Worm (Caenorhabditis elegans) whole organism, L4 larva: Measurements from ENCODE around the gene C18D11.7.
A peak's percentile ranks its signal among the peaks of the same experiment; 100 is the strongest.

Source experiments
- F49E8.2 ChIP-seq: sonication (generic microtip); optimal IDR thresholded peaks from 2 replicates; lab custom pipeline; 2016; ENCODE audit warnings: missing compliant biosample characterization, mild to moderate bottlenecking, missing genetic modification characterization, borderline replicate concordance
- Y48G9A.11 ChIP-seq: fragments of 200-800 bp; sonication (Bioruptor generic); IDR thresholded peaks from 2 replicates; pipeline ENCODE4 v1.3.6; 2022; ENCODE audit warnings: missing genetic modification reagents, missing genetic modification characterization, missing compliant biosample characterization
- ZK546.5 ChIP-seq, 2 experiments: sonication (generic microtip); optimal IDR thresholded peaks; 2 replicates each; lab custom pipeline; 2017; ENCODE audit warnings: missing biosample characterization in 2 of 2, missing genetic modification characterization in 2 of 2
- aha-1 ChIP-seq: fragments of 150-350 bp; peaks from one replicate; lab custom pipeline; 2014; ENCODE audit warnings: missing biosample characterization, missing genetic modification characterization
- attf-4 ChIP-seq: sonication (generic microtip); optimal IDR thresholded peaks from 3 replicates; lab custom pipeline; 2017; ENCODE audit warnings: missing biosample characterization, missing genetic modification characterization
- ceh-44 ChIP-seq: fragments of 200-800 bp; sonication (Bioruptor generic); IDR thresholded peaks from 2 replicates; pipeline ENCODE4 v1.3.6; 2022; ENCODE audit warnings: missing genetic modification reagents, missing genetic modification characterization, missing compliant biosample characterization
- daf-16 ChIP-seq, 3 experiments: sonication (generic microtip); optimal IDR thresholded peaks; 2 replicates each; lab custom pipeline; 2016 to 2017; ENCODE audit warnings: missing genetic modification characterization in 3 of 3, missing genetic modification reagents in 3 of 3, mild to moderate bottlenecking in 2 of 3, missing compliant biosample characterization in 2 of 3, missing biosample characterization in 1 of 3, moderate library complexity in 1 of 3
- daf-19 ChIP-seq: fragments of 200-800 bp; sonication (Bioruptor generic); conservative IDR thresholded peaks from 2 replicates; pipeline ENCODE4 v1.3.6; 2022; ENCODE audit warnings: missing genetic modification characterization, missing compliant biosample characterization
- dmd-6 ChIP-seq: fragments of 200-800 bp; sonication (Bioruptor generic); IDR thresholded peaks from 2 replicates; pipeline ENCODE4 v1.3.6; 2022; ENCODE audit warnings: missing genetic modification reagents, missing genetic modification characterization, missing compliant biosample characterization
- dve-1 ChIP-seq: sonication (generic microtip); optimal IDR thresholded peaks from 2 replicates; lab custom pipeline; 2017; ENCODE audit warnings: antibody characterized with exemption, mild to moderate bottlenecking, missing genetic modification characterization, missing compliant biosample characterization; ENCODE audit not compliant: insufficient read depth
- egl-43 ChIP-seq: fragments of 200-800 bp; sonication (Bioruptor generic); IDR thresholded peaks from 2 replicates; pipeline ENCODE4 v1.3.6; 2022; ENCODE audit warnings: missing genetic modification reagents, missing genetic modification characterization, missing compliant biosample characterization
- hif-1 ChIP-seq, 2 experiments: sonication (generic microtip); optimal IDR thresholded peaks; 2 replicates each; lab custom pipeline; 2016 to 2017; ENCODE audit warnings: missing compliant biosample characterization in 2 of 2, missing genetic modification characterization in 2 of 2, missing genetic modification reagents in 2 of 2, missing genotype in 2 of 2, mild to moderate bottlenecking in 1 of 2
- hlh-11 ChIP-seq: fragments of 200-800 bp; sonication (Bioruptor generic); optimal IDR thresholded peaks from 2 replicates; lab custom pipeline; 2018; ENCODE audit warnings: mild to moderate bottlenecking, missing genetic modification characterization, missing compliant biosample characterization
- hlh-30 ChIP-seq: sonication (generic microtip); optimal IDR thresholded peaks from 2 replicates; lab custom pipeline; 2017; ENCODE audit warnings: antibody characterized with exemption, mild to moderate bottlenecking, missing genetic modification characterization, missing compliant biosample characterization; ENCODE audit not compliant: insufficient read depth
- jun-1 ChIP-seq: fragments of 150-350 bp; optimal IDR thresholded peaks from 2 replicates; lab custom pipeline; 2014; ENCODE audit warnings: missing biosample characterization, missing genetic modification reagents, missing genetic modification characterization
- lim-7 ChIP-seq: fragments of 200-800 bp; sonication (Bioruptor generic); IDR thresholded peaks from 2 replicates; pipeline ENCODE4 v1.3.6; 2022; ENCODE audit warnings: missing genetic modification characterization, missing compliant biosample characterization
- lin-15B ChIP-seq: fragments of 150-350 bp; sonication (generic microtip); optimal IDR thresholded peaks from 3 replicates; lab custom pipeline; 2014; ENCODE audit warnings: missing biosample characterization, missing genetic modification characterization
- lin-29 ChIP-seq: fragments of 200-800 bp; sonication (Bioruptor generic); IDR thresholded peaks from 2 replicates; pipeline ENCODE4 v1.3.6; 2022; ENCODE audit warnings: missing genetic modification reagents, missing genetic modification characterization, missing compliant biosample characterization
- lin-38 ChIP-seq: fragments of 200-800 bp; sonication (Bioruptor generic); IDR thresholded peaks from 2 replicates; pipeline ENCODE4 v1.3.6; 2022; ENCODE audit warnings: missing genetic modification reagents, missing genetic modification characterization, missing compliant biosample characterization
- lsy-2 ChIP-seq, 2 experiments: fragments of 150-350 bp in 1 of 2; sonication (generic microtip) in 1 of 2; optimal IDR thresholded peaks; 2 replicates each; lab custom pipeline; 2014 to 2017; ENCODE audit warnings: missing biosample characterization in 2 of 2, missing genetic modification characterization in 2 of 2
- mdl-1 ChIP-seq, 2 experiments: fragments of 150-350 bp in 1 of 2; sonication (generic microtip) in 1 of 2; optimal IDR thresholded peaks; 2 replicates each; lab custom pipeline; 2014 to 2017; ENCODE audit warnings: missing biosample characterization in 2 of 2, missing genetic modification characterization in 2 of 2
- mxl-2 ChIP-seq: fragments of 200-800 bp; sonication (Bioruptor generic); conservative IDR thresholded peaks from 2 replicates; pipeline ENCODE4 v1.3.6; 2022; ENCODE audit warnings: missing genetic modification reagents, missing genetic modification characterization, missing compliant biosample characterization
- mxl-3 ChIP-seq: fragments of 200-800 bp; sonication (Bioruptor generic); optimal IDR thresholded peaks from 2 replicates; lab custom pipeline; 2018; ENCODE audit warnings: mild to moderate bottlenecking, missing genetic modification characterization, missing compliant biosample characterization
- nhr-10 ChIP-seq: fragments of 150-350 bp; optimal IDR thresholded peaks from 2 replicates; lab custom pipeline; 2014; ENCODE audit warnings: missing biosample characterization, missing genetic modification characterization
- nhr-102 ChIP-seq: sonication (generic microtip); optimal IDR thresholded peaks from 2 replicates; lab custom pipeline; 2016; ENCODE audit warnings: mild to moderate bottlenecking, missing genetic modification characterization, moderate library complexity, missing compliant biosample characterization
- nhr-28 ChIP-seq: fragments of 150-350 bp; optimal IDR thresholded peaks from 2 replicates; lab custom pipeline; 2014; ENCODE audit warnings: missing biosample characterization, missing genetic modification characterization
- nhr-77 ChIP-seq: fragments of 150-350 bp; optimal IDR thresholded peaks from 2 replicates; lab custom pipeline; 2014; ENCODE audit warnings: missing biosample characterization, missing genetic modification characterization
- php-3 ChIP-seq: fragments of 200-800 bp; sonication (Bioruptor generic); IDR thresholded peaks from 2 replicates; pipeline ENCODE4 v1.3.6; 2022; ENCODE audit warnings: missing genetic modification reagents, missing genetic modification characterization, missing compliant biosample characterization
- pqm-1 ChIP-seq: sonication (generic microtip); optimal IDR thresholded peaks from 2 replicates; lab custom pipeline; 2017; ENCODE audit warnings: missing biosample characterization, missing genetic modification characterization
- rbr-2 ChIP-seq: sonication (generic microtip); optimal IDR thresholded peaks from 2 replicates; lab custom pipeline; 2016; ENCODE audit warnings: missing genotype, missing genetic modification characterization, missing compliant biosample characterization
- saeg-2 ChIP-seq: fragments of 200-800 bp; sonication (Bioruptor generic); IDR thresholded peaks from 2 replicates; pipeline ENCODE4 v1.3.6; 2022; ENCODE audit warnings: missing genetic modification reagents, missing genetic modification characterization, missing compliant biosample characterization
- set-16 ChIP-seq: fragments of 200-800 bp; sonication (Bioruptor generic); IDR thresholded peaks from 2 replicates; pipeline ENCODE4 v1.3.6; 2022; ENCODE audit warnings: missing genetic modification reagents, missing genetic modification characterization, missing compliant biosample characterization
- unc-62 ChIP-seq, 3 experiments: fragments of 150-350 bp in 1 of 3; sonication (generic microtip); optimal IDR thresholded peaks in 2 of 3; peaks in 1 of 3; 1 replicate in 1 of 3; 2 replicates in 2 of 3; lab custom pipeline; 2014 to 2017; ENCODE audit warnings: missing biosample characterization in 3 of 3, missing genetic modification characterization in 3 of 3, missing genetic modification reagents in 3 of 3, missing genotype in 1 of 3
- ztf-11 ChIP-seq: fragments of 150-350 bp; optimal IDR thresholded peaks from 2 replicates; lab custom pipeline; 2014; ENCODE audit warnings: missing biosample characterization, missing genetic modification characterization

C18D11.7 gene

DNA sequence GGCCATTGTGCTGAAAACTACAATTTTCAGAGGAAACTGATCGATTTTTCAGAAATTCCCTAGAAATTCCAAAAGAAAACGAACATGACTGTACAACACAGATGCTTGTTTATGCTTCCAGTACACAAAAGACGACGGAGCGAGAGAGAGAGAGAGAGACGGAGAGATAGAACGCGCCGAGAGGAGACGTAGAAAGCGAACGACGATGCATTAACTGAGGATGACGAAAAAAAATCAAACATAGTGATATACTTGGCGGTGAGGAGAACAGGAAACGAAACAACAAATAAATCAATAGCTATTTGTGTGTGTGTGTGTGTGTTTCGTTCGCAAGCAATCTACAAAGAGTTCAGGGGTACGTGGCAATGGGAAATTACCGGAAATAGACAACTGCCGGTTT, 28.2 kb upstream of the C18D11.7 start (continued):
- TF ChIP-seq attf-4 (no peak), jun-1 (tag; lab: Kevin White, UChicago) (peak; percentile 13), ZK546.5 (tag; optimal IDR thresholded peaks at IDR 0.05; lab: Kevin White, UChicago) (no peak), saeg-2 (no peak), php-3 (no peak), egl-43 (GFP tag; lab: Robert Waterston, UW) (no peak), unc-62 (GFP tag; optimal IDR thresholded peaks at IDR 0.05 in 1 of 2; lab: Kevin White, UChicago) (peak in 1 of 2 experiments; percentile 22), unc-62 (tag; optimal IDR thresholded peaks at IDR 0.05; lab: Kevin White, UChicago) (no peak), nhr-102 (tag; lab: Kevin White, UChicago) (peak; percentile 15), mxl-3 (peak; percentile 10), F49E8.2 (no peak), nhr-77 (peak; percentile 14), dve-1 (tag; lab: Kevin White, UChicago) (peak; percentile 52), lim-7 (GFP tag; lab: Robert Waterston, UW) (no peak), dmd-6 (GFP tag; lab: Robert Waterston, UW) (no peak), pqm-1 (tag; lab: Kevin White, UChicago) (peak; percentile 21), lin-15B (tag; lab: Kevin White, UChicago) (no peak)

DNA sequence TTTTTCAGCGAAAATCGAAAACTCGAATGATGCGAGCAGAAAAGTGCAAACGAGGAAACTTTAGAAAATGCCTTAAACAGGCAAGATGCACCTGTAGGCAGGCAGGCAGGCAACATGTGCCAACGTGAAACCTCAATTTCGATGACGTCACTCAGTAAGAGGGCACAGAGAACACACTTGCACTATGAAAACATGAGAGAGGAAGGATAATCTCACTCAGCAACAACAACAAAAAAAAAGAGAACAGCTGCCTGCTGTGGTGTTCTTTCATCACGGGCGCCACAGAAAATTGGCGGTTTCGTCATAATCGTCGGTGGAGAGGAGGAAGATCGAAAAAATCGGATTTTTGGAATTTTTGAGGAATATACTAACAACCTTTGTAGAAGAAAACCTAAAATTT, 27.6 kb upstream of the C18D11.7 start:
- TF ChIP-seq mxl-2 (no peak), nhr-10 (tag; lab: Kevin White, UChicago) (peak; percentile 3), daf-19 (no peak), ceh-44 (no peak), nhr-77 (no peak), hlh-11 (peak; percentile 75), Y48G9A.11 (GFP tag; lab: Robert Waterston, UW) (no peak), lin-29 (GFP tag; lab: Robert Waterston, UW) (no peak), mdl-1 (tag; optimal IDR thresholded peaks at IDR 0.05; lab: Kevin White, UChicago) (peak in 1 of 2 experiments; percentile 33), aha-1 (peak; percentile 35), hif-1 (tag; optimal IDR thresholded peaks at IDR 0.05; lab: Kevin White, UChicago) (no peak), mxl-3 (peak; percentile 14), hlh-30 (tag; lab: Kevin White, UChicago) (peak; percentile 20), rbr-2 (tag; lab: Kevin White, UChicago) (peak; percentile 42), lin-38 (0 out of 2 replicates have a peak, but pooled peaks have one; percentile 3), ztf-11 (tag; lab: Kevin White, UChicago) (no peak), daf-16 (GFP tag; optimal IDR thresholded peaks at IDR 0.05; lab: Kevin White, UChicago) (peak in 1 of 2 experiments; percentile 79), daf-16 (tag; optimal IDR thresholded peaks at IDR 0.05; lab: Kevin White, UChicago) (no peak), lsy-2 (tag; optimal IDR thresholded peaks at IDR 0.05; lab: Kevin White, UChicago) (peak in 1 of 2 experiments; percentile 30), nhr-28 (tag; lab: Kevin White, UChicago) (no peak)
- TF ChIP-seq, all 104 proteins: peak for 10

DNA sequence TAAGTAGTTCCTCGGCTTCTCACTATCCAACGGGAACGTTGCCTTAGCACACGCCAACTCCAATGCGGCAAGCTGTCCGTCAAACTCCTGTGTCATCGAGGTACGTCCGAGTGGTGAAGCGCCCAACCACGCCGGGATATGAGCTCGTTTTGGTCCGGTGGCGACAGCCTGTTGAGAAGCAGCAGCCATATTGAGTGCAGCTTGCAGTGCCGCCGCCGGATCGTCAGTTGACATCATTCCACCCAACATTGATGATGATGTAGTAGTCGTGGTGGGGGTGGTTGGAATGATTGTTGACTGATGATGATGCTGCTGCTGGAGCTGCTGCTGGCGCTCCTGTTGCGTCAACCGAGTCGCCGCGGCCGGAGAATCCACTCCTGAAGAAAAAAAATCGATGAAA, 26.9 kb upstream of the C18D11.7 start:
- TF ChIP-seq set-16 (GFP tag; lab: Robert Waterston, UW) (peak; percentile 64), lin-38 (no peak)
